Worm (Caenorhabditis elegans) whole organism, L3 larva: ENCODE results near the gene lmd-5.

ENCODE experiments used
- skn-1 ChIP-seq: fragments of 150-350 bp; optimal IDR thresholded peaks from 2 replicates; lab custom pipeline; 2014; ENCODE audit warnings: missing biosample characterization, missing genetic modification characterization

The lmd-5 gene

ce11 chrV:7175201-7175600 is 51.7 kb downstream of the lmd-5 start, which contains the start of gene lgc-39:
lgc-39 (plus strand) TSS chrV:7175501.
- no peak for TF ChIP-seq skn-1
- TF ChIP-seq, all 47 proteins: peak for 0
